Fruit fly (Drosophila melanogaster) S2 (cell line): ENCODE measurements around the gene RpS10b.

Experiments used
- CG8478 ChIP-seq: fragments of >200 bp; optimal IDR thresholded peaks from 2 replicates; lab custom pipeline; 2018
- CTCF ChIP-seq, 2 experiments: fragments of >200 bp; optimal IDR thresholded peaks; 2 replicates each; lab custom pipeline; 2018

DNA sequence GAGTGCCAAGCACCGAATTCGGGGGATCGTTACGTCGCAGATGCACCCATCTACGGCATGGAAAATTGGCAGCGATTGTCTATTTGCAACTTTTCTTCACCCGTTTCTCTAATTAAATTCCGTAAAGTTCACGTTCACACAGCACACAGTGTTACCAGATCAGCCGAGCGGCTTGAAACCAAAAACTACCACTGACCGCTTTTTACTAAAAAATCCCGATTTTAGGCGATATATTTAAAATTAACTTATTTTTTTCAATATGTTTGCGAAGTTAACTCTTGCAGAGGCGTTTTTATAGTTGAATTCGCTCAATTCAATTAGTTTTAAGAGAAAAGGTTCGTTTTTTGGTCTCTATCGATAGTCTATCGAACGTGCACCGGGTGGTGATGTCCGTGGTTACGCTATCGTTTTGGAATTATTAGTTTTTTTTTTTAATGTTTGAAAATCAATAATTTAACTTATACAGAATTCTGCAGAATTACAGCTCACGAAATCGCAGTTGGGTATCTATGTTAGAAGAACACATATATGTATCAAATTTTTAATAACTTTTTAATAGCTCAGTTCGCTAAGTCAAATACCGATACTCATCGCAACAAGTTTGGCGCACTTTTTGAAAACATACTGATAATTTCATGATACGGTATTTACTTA lies 18.1 kb upstream of the RpS10b start, which contains the start of gene Tao:
- TF ChIP-seq CTCF (optimal IDR thresholded peaks at IDR 0.05; lab: Kevin White, UChicago): no peak
- TF ChIP-seq CG8478 (lab: Kevin White, UChicago): no peak
